Worm (Caenorhabditis elegans) whole organism, midembryonic: ENCODE data around the gene sdz-6.

Experiments used
- flt-1 ChIP-seq: fragments of 200-800 bp; sonication (Bioruptor generic); IDR thresholded peaks from 2 replicates; pipeline ENCODE4 v1.3.6; 2022; ENCODE audit warnings: missing genetic modification characterization, missing compliant biosample characterization
- med-1 ChIP-seq: sonication (generic microtip); optimal IDR thresholded peaks from 2 replicates; lab custom pipeline; 2017; ENCODE audit warnings: missing genetic modification characterization, mild to moderate bottlenecking, missing compliant biosample characterization, antibody characterized with exemption, missing genetic modification reagents; ENCODE audit not compliant: insufficient read depth
- tab-1 ChIP-seq: fragments of 200-800 bp; sonication (Bioruptor generic); IDR thresholded peaks from 2 replicates; pipeline ENCODE4 v1.3.6; 2022; ENCODE audit warnings: missing genetic modification characterization, missing compliant biosample characterization
- ztf-23 ChIP-seq: fragments of 200-800 bp; sonication (Bioruptor generic); IDR thresholded peaks from 2 replicates; pipeline ENCODE4 v1.3.6; 2022; ENCODE audit warnings: missing genetic modification reagents, missing genetic modification characterization, missing compliant biosample characterization

DNA sequence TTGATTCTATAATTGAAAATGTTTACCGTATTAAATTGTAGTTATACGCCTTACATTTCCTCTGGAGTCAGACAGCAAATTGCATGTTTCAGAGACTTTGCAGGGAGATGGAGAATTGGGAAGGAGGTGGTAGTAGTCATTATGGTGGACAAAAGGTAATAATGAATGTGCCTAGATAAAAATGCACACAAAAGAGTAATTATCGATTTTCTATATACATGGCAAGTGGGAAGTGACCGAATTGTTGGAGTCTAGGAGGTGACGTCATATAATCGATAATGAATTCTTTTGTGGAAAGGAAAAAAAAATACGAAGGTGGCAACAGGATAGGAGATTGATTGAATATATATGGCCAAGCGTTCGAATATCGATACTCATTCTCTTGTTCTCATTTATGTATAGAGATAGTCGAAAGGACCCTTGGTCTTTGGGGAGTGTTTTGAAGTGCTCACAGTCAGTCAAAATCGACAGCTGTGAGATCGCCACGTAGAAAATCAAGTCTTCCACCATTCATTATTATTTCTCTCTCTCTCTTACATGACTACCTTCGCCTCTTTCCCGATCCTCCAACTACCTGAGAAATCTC lies 16.7 kb upstream of the sdz-6 start, which contains the start of the genes fbxb-63 and fbxb-61:
- TF ChIP-seq flt-1 (GFP tag; lab: Robert Waterston, UW): no peak
- no peak for TF ChIP-seq tab-1 (GFP tag; lab: Robert Waterston, UW)
- TF ChIP-seq med-1 (GFP tag; lab: Kevin White, UChicago): no peak
- no peak for TF ChIP-seq ztf-23
